Worm (Caenorhabditis elegans) whole organism, L4 larva: ENCODE data around the gene ttr-30.

Source experiments
- D1046.2 ChIP-seq: fragments of 200-800 bp; sonication (Bioruptor generic); IDR thresholded peaks from 2 replicates; pipeline ENCODE4 v1.3.6; 2022; ENCODE audit warnings: missing genetic modification characterization, missing compliant biosample characterization
- F44E2.7 ChIP-seq: fragments of 200-800 bp; sonication (Bioruptor generic); IDR thresholded peaks from 2 replicates; pipeline ENCODE4 v2.1.2; 2022; ENCODE audit warnings: missing genetic modification characterization, missing compliant biosample characterization
- F49E8.2 ChIP-seq: sonication (generic microtip); optimal IDR thresholded peaks from 2 replicates; lab custom pipeline; 2016; ENCODE audit warnings: missing compliant biosample characterization, mild to moderate bottlenecking, missing genetic modification characterization, borderline replicate concordance
- T20F7.1 ChIP-seq: fragments of 200-800 bp; sonication (Bioruptor generic); optimal IDR thresholded peaks from 2 replicates; lab custom pipeline; 2018; ENCODE audit warnings: mild to moderate bottlenecking, missing genetic modification characterization, missing compliant biosample characterization
- Y105C5A.15 ChIP-seq: fragments of 200-800 bp; sonication (Bioruptor generic); IDR thresholded peaks from 2 replicates; pipeline ENCODE4 v1.3.6; 2022; ENCODE audit warnings: missing genetic modification characterization, missing compliant biosample characterization
- aha-1 ChIP-seq: fragments of 150-350 bp; peaks from one replicate; lab custom pipeline; 2014; ENCODE audit warnings: missing biosample characterization, missing genetic modification characterization
- ceh-20 ChIP-seq: fragments of 200-800 bp; sonication (Bioruptor generic); IDR thresholded peaks from 2 replicates; pipeline ENCODE4 v1.3.6; 2022; ENCODE audit warnings: missing genetic modification reagents, missing genetic modification characterization, missing compliant biosample characterization
- ceh-32 ChIP-seq: sonication (generic microtip); optimal IDR thresholded peaks from 2 replicates; lab custom pipeline; 2016; ENCODE audit warnings: mild to moderate bottlenecking, missing genetic modification characterization, missing compliant biosample characterization; ENCODE audit not compliant: poor library complexity
- daf-16 ChIP-seq, 3 experiments: sonication (generic microtip); optimal IDR thresholded peaks; 2 replicates each; lab custom pipeline; 2016 to 2017; ENCODE audit warnings: missing genetic modification characterization in 3 of 3, missing genetic modification reagents in 3 of 3, mild to moderate bottlenecking in 2 of 3, missing compliant biosample characterization in 2 of 3, missing biosample characterization in 1 of 3, moderate library complexity in 1 of 3
- dmd-6 ChIP-seq: fragments of 200-800 bp; sonication (Bioruptor generic); IDR thresholded peaks from 2 replicates; pipeline ENCODE4 v1.3.6; 2022; ENCODE audit warnings: missing genetic modification reagents, missing genetic modification characterization, missing compliant biosample characterization
- duxl-1 ChIP-seq: sonication (generic microtip); optimal IDR thresholded peaks from 2 replicates; lab custom pipeline; 2016; ENCODE audit warnings: mild to moderate bottlenecking, missing genetic modification characterization, moderate library complexity, missing compliant biosample characterization; ENCODE audit not compliant: poor library complexity
- dve-1 ChIP-seq: sonication (generic microtip); optimal IDR thresholded peaks from 2 replicates; lab custom pipeline; 2017; ENCODE audit warnings: antibody characterized with exemption, mild to moderate bottlenecking, missing genetic modification characterization, missing compliant biosample characterization; ENCODE audit not compliant: insufficient read depth
- fos-1 ChIP-seq: fragments of 150-350 bp; optimal IDR thresholded peaks from 2 replicates; lab custom pipeline; 2014; ENCODE audit warnings: missing biosample characterization, missing genetic modification characterization
- hif-1 ChIP-seq, 2 experiments: sonication (generic microtip); optimal IDR thresholded peaks; 2 replicates each; lab custom pipeline; 2016 to 2017; ENCODE audit warnings: missing compliant biosample characterization in 2 of 2, missing genetic modification characterization in 2 of 2, missing genetic modification reagents in 2 of 2, missing genotype in 2 of 2, mild to moderate bottlenecking in 1 of 2
- hlh-11 ChIP-seq: fragments of 200-800 bp; sonication (Bioruptor generic); optimal IDR thresholded peaks from 2 replicates; lab custom pipeline; 2018; ENCODE audit warnings: mild to moderate bottlenecking, missing genetic modification characterization, missing compliant biosample characterization
- hlh-30 ChIP-seq: sonication (generic microtip); optimal IDR thresholded peaks from 2 replicates; lab custom pipeline; 2017; ENCODE audit warnings: antibody characterized with exemption, mild to moderate bottlenecking, missing genetic modification characterization, missing compliant biosample characterization; ENCODE audit not compliant: insufficient read depth
- lin-29 ChIP-seq: fragments of 200-800 bp; sonication (Bioruptor generic); IDR thresholded peaks from 2 replicates; pipeline ENCODE4 v1.3.6; 2022; ENCODE audit warnings: missing genetic modification reagents, missing genetic modification characterization, missing compliant biosample characterization
- lsy-2 ChIP-seq, 2 experiments: fragments of 150-350 bp in 1 of 2; sonication (generic microtip) in 1 of 2; optimal IDR thresholded peaks; 2 replicates each; lab custom pipeline; 2014 to 2017; ENCODE audit warnings: missing biosample characterization in 2 of 2, missing genetic modification characterization in 2 of 2
- mdl-1 ChIP-seq, 2 experiments: fragments of 150-350 bp in 1 of 2; sonication (generic microtip) in 1 of 2; optimal IDR thresholded peaks; 2 replicates each; lab custom pipeline; 2014 to 2017; ENCODE audit warnings: missing biosample characterization in 2 of 2, missing genetic modification characterization in 2 of 2
- mep-1 ChIP-seq: fragments of 150-350 bp; sonication (generic microtip); optimal IDR thresholded peaks from 3 replicates; lab custom pipeline; 2014; ENCODE audit warnings: missing biosample characterization, missing genetic modification characterization
- mes-2 ChIP-seq: sonication (generic microtip); optimal IDR thresholded peaks from 2 replicates; lab custom pipeline; 2016; ENCODE audit warnings: missing genotype, mild to moderate bottlenecking, missing genetic modification characterization, missing compliant biosample characterization; ENCODE audit not compliant: poor library complexity, severe bottlenecking
- mxl-2 ChIP-seq: fragments of 200-800 bp; sonication (Bioruptor generic); conservative IDR thresholded peaks from 2 replicates; pipeline ENCODE4 v1.3.6; 2022; ENCODE audit warnings: missing genetic modification reagents, missing genetic modification characterization, missing compliant biosample characterization
- mxl-3 ChIP-seq: fragments of 200-800 bp; sonication (Bioruptor generic); optimal IDR thresholded peaks from 2 replicates; lab custom pipeline; 2018; ENCODE audit warnings: mild to moderate bottlenecking, missing genetic modification characterization, missing compliant biosample characterization
- nhr-10 ChIP-seq: fragments of 150-350 bp; optimal IDR thresholded peaks from 2 replicates; lab custom pipeline; 2014; ENCODE audit warnings: missing biosample characterization, missing genetic modification characterization
- nhr-102 ChIP-seq: sonication (generic microtip); optimal IDR thresholded peaks from 2 replicates; lab custom pipeline; 2016; ENCODE audit warnings: mild to moderate bottlenecking, missing genetic modification characterization, moderate library complexity, missing compliant biosample characterization
- nhr-111 ChIP-seq: fragments of 200-800 bp; sonication (Bioruptor generic); optimal IDR thresholded peaks from 2 replicates; lab custom pipeline; 2018; ENCODE audit warnings: mild to moderate bottlenecking, missing genetic modification characterization, missing compliant biosample characterization
- nhr-237 ChIP-seq: sonication (generic microtip); optimal IDR thresholded peaks from 2 replicates; lab custom pipeline; 2017; ENCODE audit warnings: missing biosample characterization, missing genetic modification characterization
- nhr-25 ChIP-seq: sonication (generic microtip); optimal IDR thresholded peaks from 2 replicates; lab custom pipeline; 2017; ENCODE audit warnings: missing genetic modification characterization, mild to moderate bottlenecking, missing compliant biosample characterization, antibody characterized with exemption, moderate library complexity, borderline replicate concordance; ENCODE audit not compliant: insufficient read depth
- nhr-28 ChIP-seq: fragments of 150-350 bp; optimal IDR thresholded peaks from 2 replicates; lab custom pipeline; 2014; ENCODE audit warnings: missing biosample characterization, missing genetic modification characterization
- nhr-42 ChIP-seq: fragments of 200-800 bp; sonication (Bioruptor generic); IDR thresholded peaks from 2 replicates; pipeline ENCODE4 v1.3.6; 2022; ENCODE audit warnings: missing genetic modification characterization, missing compliant biosample characterization
- nhr-6 ChIP-seq: fragments of 150-350 bp; optimal IDR thresholded peaks from 2 replicates; lab custom pipeline; 2014; ENCODE audit warnings: missing biosample characterization, missing genetic modification characterization
- nhr-76 ChIP-seq: fragments of 150-350 bp; optimal IDR thresholded peaks from 2 replicates; lab custom pipeline; 2014; ENCODE audit warnings: missing biosample characterization, missing genetic modification characterization
- pha-4 ChIP-seq, 2 experiments: fragments of 150-350 bp in 1 of 2; fragments of 200-800 bp in 1 of 2; sonication (Bioruptor generic) in 1 of 2; IDR thresholded peaks in 1 of 2; optimal IDR thresholded peaks in 1 of 2; 2 replicates each; pipeline versions ENCODE4 v1.3.6 to Lab custom; 2014 to 2022; ENCODE audit warnings: missing genetic modification characterization in 2 of 2, missing genetic modification reagents in 2 of 2, missing biosample characterization in 1 of 2, missing compliant biosample characterization in 1 of 2
- php-3 ChIP-seq: fragments of 200-800 bp; sonication (Bioruptor generic); IDR thresholded peaks from 2 replicates; pipeline ENCODE4 v1.3.6; 2022; ENCODE audit warnings: missing genetic modification reagents, missing genetic modification characterization, missing compliant biosample characterization
- pqm-1 ChIP-seq: sonication (generic microtip); optimal IDR thresholded peaks from 2 replicates; lab custom pipeline; 2017; ENCODE audit warnings: missing biosample characterization, missing genetic modification characterization
- snpc-1.2 ChIP-seq: fragments of 200-800 bp; sonication (Bioruptor generic); IDR thresholded peaks from 2 replicates; pipeline ENCODE4 v1.3.6; 2022; ENCODE audit warnings: missing genetic modification reagents, missing genetic modification characterization, missing compliant biosample characterization
- spr-1 ChIP-seq: sonication (generic microtip); optimal IDR thresholded peaks from 2 replicates; lab custom pipeline; 2016; ENCODE audit warnings: mild to moderate bottlenecking, missing genetic modification characterization, missing compliant biosample characterization
- unc-62 ChIP-seq, 3 experiments: fragments of 150-350 bp in 1 of 3; sonication (generic microtip); optimal IDR thresholded peaks in 2 of 3; peaks in 1 of 3; 1 replicate in 1 of 3; 2 replicates in 2 of 3; lab custom pipeline; 2014 to 2017; ENCODE audit warnings: missing biosample characterization in 3 of 3, missing genetic modification characterization in 3 of 3, missing genetic modification reagents in 3 of 3, missing genotype in 1 of 3
- ztf-7 ChIP-seq: fragments of 150-350 bp; optimal IDR thresholded peaks from 2 replicates; lab custom pipeline; 2014; ENCODE audit warnings: missing biosample characterization, missing genetic modification characterization

Gene ttr-30

ce11 chrX:7306434-7306833 is 24.3 kb upstream of the ttr-30 start (continued):
- peak; percentile 53 for TF ChIP-seq mes-2 (tag; lab: Kevin White, UChicago)
- peak; percentile 53 for TF ChIP-seq hlh-30
- no peak for TF ChIP-seq nhr-237 (tag; lab: Kevin White, UChicago)
- TF ChIP-seq hif-1 (tag; optimal IDR thresholded peaks at IDR 0.05; lab: Kevin White, UChicago) = peak in 1 of 2 experiments; percentile 20
- peak; percentile 60 for TF ChIP-seq aha-1 (tag; lab: Kevin White, UChicago)
- peak; percentile 72 for TF ChIP-seq dmd-6
- peak in 1 of 2 experiments; percentile 82 for TF ChIP-seq unc-62 (GFP tag; optimal IDR thresholded peaks at IDR 0.05 in 1 of 2; lab: Kevin White, UChicago)
- TF ChIP-seq unc-62 (tag; optimal IDR thresholded peaks at IDR 0.05; lab: Kevin White, UChicago) = no peak
- TF ChIP-seq mep-1 (tag; lab: Kevin White, UChicago) = peak; percentile 80
- no peak for TF ChIP-seq nhr-111
- peak; percentile 93 for TF ChIP-seq nhr-28 (tag; lab: Kevin White, UChicago)
- peak in 1 of 2 experiments; percentile 49 for TF ChIP-seq daf-16 (GFP tag; optimal IDR thresholded peaks at IDR 0.05; lab: Kevin White, UChicago)
- peak; percentile 64 for TF ChIP-seq daf-16 (tag; optimal IDR thresholded peaks at IDR 0.05; lab: Kevin White, UChicago)

- TF ChIP-seq nhr-10 (tag; lab: Kevin White, UChicago) (no peak), nhr-6 (tag; lab: Kevin White, UChicago) (no peak), daf-16 (GFP tag; optimal IDR thresholded peaks at IDR 0.05; lab: Kevin White, UChicago) (no peak), daf-16 (tag; optimal IDR thresholded peaks at IDR 0.05; lab: Kevin White, UChicago) (peak; percentile 22)
Observed at ce11 chrX:7309775-7310174, 21.0 kb upstream of the ttr-30 start, which contains the start of the genes his-38 and his-40. his-38 (minus strand) TSS chrX:7309875. his-40 (plus strand) TSS chrX:7310110.

DNA sequence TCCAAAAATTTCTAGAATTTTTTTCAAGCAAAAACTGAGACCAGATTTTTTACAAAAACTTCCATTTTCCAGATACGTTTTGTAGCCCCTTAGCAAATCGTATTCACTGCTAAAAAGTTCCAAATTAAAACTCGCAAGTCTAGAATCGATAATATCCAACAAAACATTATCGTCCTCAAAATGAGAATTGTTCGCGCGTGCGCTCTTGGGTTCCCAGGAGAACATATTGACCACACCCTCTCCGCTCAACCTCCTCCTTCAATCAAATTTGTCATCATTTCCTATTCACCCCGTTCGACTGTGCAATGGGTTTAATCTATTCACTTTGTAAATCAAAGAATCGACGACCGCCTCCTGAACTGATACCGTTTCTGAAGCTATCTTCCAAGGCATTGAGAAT is 18.9 kb upstream of the ttr-30 start:
- TF ChIP-seq snpc-1.2 (GFP tag; lab: Robert Waterston, UW) (no peak), F49E8.2 (no peak), mdl-1 (tag; optimal IDR thresholded peaks at IDR 0.05; lab: Kevin White, UChicago) (no peak), Y105C5A.15 (no peak), mxl-2 (no peak), fos-1 (tag; lab: Kevin White, UChicago) (no peak), duxl-1 (tag; lab: Kevin White, UChicago) (no peak), ztf-7 (tag; lab: Kevin White, UChicago) (no peak)

ce11 chrX:7313236-7313635 is 17.5 kb upstream of the ttr-30 start:
- TF ChIP-seq php-3 (GFP tag; lab: Robert Waterston, UW) = no peak
- TF ChIP-seq nhr-102 (tag; lab: Kevin White, UChicago) = no peak
- TF ChIP-seq nhr-237 (tag; lab: Kevin White, UChicago) = no peak
- no peak for TF ChIP-seq T20F7.1 (GFP tag; lab: Kevin White, UChicago)
- TF ChIP-seq unc-62 (GFP tag; optimal IDR thresholded peaks at IDR 0.05 in 1 of 2; lab: Kevin White, UChicago) = peak in 1 of 2 experiments; percentile 93
- TF ChIP-seq unc-62 (tag; optimal IDR thresholded peaks at IDR 0.05; lab: Kevin White, UChicago) = no peak

ce11 chrX:7314564-7314963 is 16.2 kb upstream of the ttr-30 start:
- TF ChIP-seq mxl-3 (GFP tag; lab: Kevin White, UChicago) (no peak), D1046.2 (GFP tag; lab: Robert Waterston, UW) (no peak), pqm-1 (tag; lab: Kevin White, UChicago) (peak; percentile 25), nhr-42 (GFP tag; lab: Robert Waterston, UW) (no peak), lin-29 (no peak), nhr-25 (tag; lab: Kevin White, UChicago) (no peak), nhr-76 (tag; lab: Kevin White, UChicago) (no peak), daf-16 (GFP tag; optimal IDR thresholded peaks at IDR 0.05; lab: Kevin White, UChicago) (no peak), daf-16 (tag; optimal IDR thresholded peaks at IDR 0.05; lab: Kevin White, UChicago) (peak; percentile 36), dve-1 (peak; percentile 57), ceh-20 (GFP tag; lab: Robert Waterston, UW) (no peak), dmd-6 (peak; percentile 22; the same call in 1 of the 2 replicates), mep-1 (tag; lab: Kevin White, UChicago) (peak; percentile 20), snpc-1.2 (GFP tag; lab: Robert Waterston, UW) (no peak), nhr-6 (tag; lab: Kevin White, UChicago) (no peak), hlh-11 (peak; percentile 29), pha-4 (GFP tag; IDR thresholded peaks at IDR 0.05; lab: Robert Waterston, UW) (no peak), pha-4 (tag; optimal IDR thresholded peaks at IDR 0.05; lab: Kevin White, UChicago) (no peak), nhr-111 (no peak), nhr-102 (tag; lab: Kevin White, UChicago) (peak; percentile 3), lsy-2 (tag; optimal IDR thresholded peaks at IDR 0.05; lab: Kevin White, UChicago) (no peak), F44E2.7 (GFP tag; lab: Robert Waterston, UW) (no peak), ceh-32 (tag; lab: Kevin White, UChicago) (no peak), hlh-30 (peak; percentile 30), spr-1 (tag; lab: Kevin White, UChicago) (no peak)
